Fruit fly (Drosophila melanogaster) whole organism, prepupa: ENCODE measurements around the gene CG5382.

Experiments
- CG10631 ChIP-seq: fragments of 200-800 bp; sonication (Bioruptor generic); optimal IDR thresholded peaks from 2 replicates; lab custom pipeline; 2016; ENCODE audit warnings: missing biosample characterization, missing genetic modification characterization
- CG10669 ChIP-seq: fragments of 200-800 bp; sonication (Bioruptor generic); optimal IDR thresholded peaks from 3 replicates; lab custom pipeline; 2018; ENCODE audit warnings: missing biosample characterization, mild to moderate bottlenecking, missing genetic modification characterization, moderate library complexity
- CG11294 ChIP-seq: fragments of 200-800 bp; sonication (Bioruptor generic); IDR thresholded peaks from 2 replicates; pipeline ENCODE4 v1.3.6; 2022; ENCODE audit warnings: missing biosample characterization, missing genetic modification characterization
- CG11762 ChIP-seq: fragments of 200-800 bp; sonication (Bioruptor generic); optimal IDR thresholded peaks from 3 replicates; lab custom pipeline; 2016; ENCODE audit warnings: missing biosample characterization, missing genetic modification characterization; ENCODE audit not compliant: insufficient read depth
- CG11902 ChIP-seq: fragments of 200-800 bp; sonication (Bioruptor generic); optimal IDR thresholded peaks from 3 replicates; lab custom pipeline; 2016; ENCODE audit warnings: missing biosample characterization, missing genetic modification characterization
- CG1621 ChIP-seq: fragments of 200-800 bp; sonication (Bioruptor generic); optimal IDR thresholded peaks from 3 replicates; lab custom pipeline; 2018; ENCODE audit warnings: missing biosample characterization, mild to moderate bottlenecking, missing genetic modification characterization
- CG16779 ChIP-seq: fragments of 200-800 bp; sonication (Bioruptor generic); optimal IDR thresholded peaks from 3 replicates; lab custom pipeline; 2017; ENCODE audit warnings: missing biosample characterization, mild to moderate bottlenecking, missing genetic modification characterization
- CG3032 ChIP-seq: fragments of 200-800 bp; optimal IDR thresholded peaks from 2 replicates; lab custom pipeline; 2019; ENCODE audit warnings: missing biosample characterization, mild to moderate bottlenecking, missing genetic modification characterization, moderate library complexity
- CG31627 ChIP-seq: fragments of 200-800 bp; sonication (Bioruptor generic); optimal IDR thresholded peaks from 3 replicates; lab custom pipeline; 2016; ENCODE audit warnings: missing biosample characterization, missing genetic modification characterization
- CG32006 ChIP-seq: fragments of 200-800 bp; sonication (Bioruptor generic); optimal IDR thresholded peaks from 3 replicates; lab custom pipeline; 2017; ENCODE audit warnings: missing biosample characterization, mild to moderate bottlenecking, missing genetic modification characterization
- CG3919 ChIP-seq: fragments of 200-800 bp; sonication (Bioruptor generic); optimal IDR thresholded peaks from 3 replicates; lab custom pipeline; 2016; ENCODE audit warnings: missing biosample characterization, missing genetic modification characterization
- CG6854 ChIP-seq: fragments of 200-800 bp; sonication (Bioruptor generic); optimal IDR thresholded peaks from 2 replicates; lab custom pipeline; 2017; ENCODE audit warnings: missing biosample characterization, mild to moderate bottlenecking, missing genetic modification characterization
- CG7368 ChIP-seq: fragments of 200-800 bp; sonication (Bioruptor generic); optimal IDR thresholded peaks from 3 replicates; lab custom pipeline; 2016; ENCODE audit warnings: missing biosample characterization, missing genetic modification characterization
- CG8319 ChIP-seq: fragments of 200-800 bp; sonication (Bioruptor generic); optimal IDR thresholded peaks from 3 replicates; lab custom pipeline; 2016; ENCODE audit warnings: missing biosample characterization, missing genetic modification characterization
- CG8632 ChIP-seq: fragments of 200-800 bp; sonication (Bioruptor generic); optimal IDR thresholded peaks from 3 replicates; lab custom pipeline; 2016; ENCODE audit warnings: missing biosample characterization, missing genetic modification characterization
- CG9139 ChIP-seq: fragments of 200-800 bp; sonication (Bioruptor generic); optimal IDR thresholded peaks from 3 replicates; lab custom pipeline; 2017; ENCODE audit warnings: missing biosample characterization, mild to moderate bottlenecking, missing genetic modification characterization
- Eip75B ChIP-seq: fragments of 200-800 bp; sonication (Bioruptor generic); optimal IDR thresholded peaks from 3 replicates; lab custom pipeline; 2016; ENCODE audit warnings: missing biosample characterization, missing genetic modification characterization
- Eip93F ChIP-seq: fragments of 200-800 bp; sonication (Bioruptor generic); optimal IDR thresholded peaks from 2 replicates; lab custom pipeline; 2016; ENCODE audit warnings: missing biosample characterization, mild to moderate bottlenecking, missing genetic modification characterization
- Ets21C ChIP-seq: fragments of 200-800 bp; sonication (Bioruptor generic); optimal IDR thresholded peaks from 3 replicates; lab custom pipeline; 2016; ENCODE audit warnings: missing biosample characterization, missing genetic modification characterization
- Ets96B ChIP-seq: fragments of 200-800 bp; optimal IDR thresholded peaks from 2 replicates; lab custom pipeline; 2019; ENCODE audit warnings: missing biosample characterization, mild to moderate bottlenecking, missing genetic modification characterization, moderate library complexity
- Gug ChIP-seq: fragments of 200-800 bp; sonication (Bioruptor generic); IDR thresholded peaks from 2 replicates; pipeline ENCODE4 v1.3.6; 2022; ENCODE audit warnings: missing biosample characterization, missing genetic modification characterization
- Hr39 ChIP-seq: fragments of 200-800 bp; sonication (Bioruptor generic); optimal IDR thresholded peaks from 2 replicates; lab custom pipeline; 2016; ENCODE audit warnings: missing biosample characterization, missing genetic modification characterization
- Lpt ChIP-seq: fragments of 200-800 bp; sonication (Bioruptor generic); optimal IDR thresholded peaks from 3 replicates; lab custom pipeline; 2016; ENCODE audit warnings: missing biosample characterization, missing genetic modification characterization
- Met ChIP-seq: fragments of 200-800 bp; sonication (Bioruptor generic); optimal IDR thresholded peaks from 3 replicates; lab custom pipeline; 2016; ENCODE audit warnings: missing biosample characterization, missing genetic modification characterization
- Sox102F ChIP-seq: fragments of 200-800 bp; sonication (Bioruptor generic); optimal IDR thresholded peaks from 2 replicates; lab custom pipeline; 2016; ENCODE audit warnings: missing biosample characterization, mild to moderate bottlenecking, missing genetic modification characterization
- Sox14 ChIP-seq: fragments of 200-800 bp; sonication (Bioruptor generic); optimal IDR thresholded peaks from 3 replicates; lab custom pipeline; 2016; ENCODE audit warnings: missing biosample characterization, missing genetic modification characterization
- Sox15 ChIP-seq: fragments of 200-800 bp; sonication (Bioruptor generic); optimal IDR thresholded peaks from 3 replicates; lab custom pipeline; 2016; ENCODE audit warnings: missing biosample characterization, missing genetic modification characterization
- achi ChIP-seq: fragments of 200-800 bp; sonication (Bioruptor generic); optimal IDR thresholded peaks from 3 replicates; lab custom pipeline; 2016; ENCODE audit warnings: missing biosample characterization, missing genetic modification characterization
- cyc ChIP-seq: fragments of 200-800 bp; sonication (Bioruptor generic); optimal IDR thresholded peaks from 3 replicates; lab custom pipeline; 2016; ENCODE audit warnings: missing biosample characterization, missing genetic modification characterization
- esn ChIP-seq: fragments of 200-800 bp; sonication (Bioruptor generic); optimal IDR thresholded peaks from 2 replicates; lab custom pipeline; 2016; ENCODE audit warnings: missing biosample characterization, mild to moderate bottlenecking, missing genetic modification characterization, moderate library complexity
- fkh ChIP-seq: fragments of 200-800 bp; sonication (Bioruptor generic); optimal IDR thresholded peaks from 3 replicates; lab custom pipeline; 2017; ENCODE audit warnings: missing biosample characterization, mild to moderate bottlenecking, missing genetic modification characterization, moderate library complexity
- pdm3 ChIP-seq: fragments of 200-800 bp; sonication (Bioruptor generic); optimal IDR thresholded peaks from 3 replicates; lab custom pipeline; 2016; ENCODE audit warnings: missing biosample characterization, missing genetic modification characterization
- spab ChIP-seq: fragments of 200-800 bp; sonication (Bioruptor generic); optimal IDR thresholded peaks from 2 replicates; lab custom pipeline; 2017; ENCODE audit warnings: missing biosample characterization, mild to moderate bottlenecking, missing genetic modification characterization, missing genetic modification reagents
- svp ChIP-seq: fragments of 200-800 bp; sonication (Bioruptor generic); peaks from one replicate; lab custom pipeline; 2016; ENCODE audit warnings: missing biosample characterization, missing genetic modification characterization
- vri ChIP-seq: fragments of 200-800 bp; sonication (Bioruptor generic); optimal IDR thresholded peaks from 3 replicates; lab custom pipeline; 2016; ENCODE audit warnings: missing biosample characterization, mild to moderate bottlenecking, missing genetic modification characterization

CG5382 gene

dm6 chr3R:22394004-22394403 lies 28.2 kb upstream of the CG5382 start, which contains the start of gene CG13857:
Gene CG13857 (minus strand): TSS chr3R:22394104.
- TF ChIP-seq Met (GFP tag; lab: Kevin White, UChicago) (no peak), CG7368 (GFP tag; lab: Kevin White, UChicago) (no peak), Sox102F (GFP tag; lab: Kevin White, UChicago) (no peak), Ets96B (tag; lab: Kevin White, UChicago) (no peak), Eip75B (GFP tag; lab: Kevin White, UChicago) (no peak), vri (GFP tag; lab: Kevin White, UChicago) (no peak), Lpt (GFP tag; lab: Kevin White, UChicago) (no peak), spab (GFP tag; lab: Kevin White, UChicago) (no peak), Gug (GFP tag; lab: Robert Waterston, UW) (no peak)

- TF ChIP-seq cyc (GFP tag; lab: Kevin White, UChicago) (no peak), CG10631 (GFP tag; lab: Kevin White, UChicago) (no peak), pdm3 (no peak), Met (GFP tag; lab: Kevin White, UChicago) (no peak), Sox15 (GFP tag; lab: Kevin White, UChicago) (no peak), CG9139 (no peak), CG32006 (no peak), CG6854 (GFP tag; lab: Kevin White, UChicago) (no peak), Ets21C (GFP tag; lab: Kevin White, UChicago) (no peak), CG11902 (GFP tag; lab: Kevin White, UChicago) (no peak), svp (GFP tag; lab: Kevin White, UChicago) (no peak)
Measured at dm6 chr3R:22390109-22390508, 24.3 kb upstream of the CG5382 start.

dm6 chr3R:22389614-22390013 lies 23.8 kb upstream of the CG5382 start, which contains the start of the genes CAH8 and CG7059:
Gene CAH8 (minus strand): TSS chr3R:22389714.
Gene CG7059 (plus strand): TSS chr3R:22389780.
- TF ChIP-seq CG10669 = no peak
- no peak for TF ChIP-seq Hr39 (GFP tag; lab: Kevin White, UChicago)
- no peak for TF ChIP-seq CG11762 (GFP tag; lab: Kevin White, UChicago)
- TF ChIP-seq Ets96B (tag; lab: Kevin White, UChicago) = no peak
- TF ChIP-seq CG8632 (GFP tag; lab: Kevin White, UChicago) = no peak
- no peak for TF ChIP-seq esn (GFP tag; lab: Kevin White, UChicago)
- TF ChIP-seq CG7368 (GFP tag; lab: Kevin White, UChicago) = no peak
- no peak for TF ChIP-seq CG6854 (GFP tag; lab: Kevin White, UChicago)
- TF ChIP-seq CG31627 = no peak
- TF ChIP-seq CG16779 (tag; lab: Kevin White, UChicago) = no peak
- no peak for TF ChIP-seq CG32006

dm6 chr3R:22381735-22382134 lies 16.0 kb upstream of the CG5382 start, which contains the start of gene Gpdh3:
Gene Gpdh3 (plus strand): TSS chr3R:22382035.
- TF ChIP-seq CG6854 (GFP tag; lab: Kevin White, UChicago) (no peak), achi (GFP tag; lab: Kevin White, UChicago) (no peak), Hr39 (GFP tag; lab: Kevin White, UChicago) (no peak), esn (GFP tag; lab: Kevin White, UChicago) (no peak), CG8632 (GFP tag; lab: Kevin White, UChicago) (no peak), Sox15 (GFP tag; lab: Kevin White, UChicago) (no peak), CG3032 (no peak), Ets21C (GFP tag; lab: Kevin White, UChicago) (no peak), Eip93F (GFP tag; lab: Kevin White, UChicago) (no peak), CG11762 (GFP tag; lab: Kevin White, UChicago) (no peak), CG16779 (tag; lab: Kevin White, UChicago) (no peak), CG8319 (GFP tag; lab: Kevin White, UChicago) (no peak), Gug (GFP tag; lab: Robert Waterston, UW) (no peak), Sox14 (GFP tag; lab: Kevin White, UChicago) (no peak)
- TF ChIP-seq, all 60 proteins: peak for 0

- TF ChIP-seq CG1621 (tag; lab: Kevin White, UChicago) (no peak), CG11294 (no peak), fkh (GFP tag; lab: Kevin White, UChicago) (peak; percentile 64), Gug (GFP tag; lab: Robert Waterston, UW) (no peak), Met (GFP tag; lab: Kevin White, UChicago) (no peak), Sox102F (GFP tag; lab: Kevin White, UChicago) (no peak), CG3919 (GFP tag; lab: Kevin White, UChicago) (no peak)
Measured at dm6 chr3R:22381077-22381476, 15.3 kb upstream of the CG5382 start, which contains the start of gene CG43342. Gene CG43342 (plus strand): TSS chr3R:22381340.
